Worm (Caenorhabditis elegans) whole organism, L4/young adult: ENCODE data around the gene srw-129.
"Not testable (repeated sequence)": the region's sequence is repeated elsewhere in the genome, so short reads cannot be mapped to it uniquely, and the experiment has no call there.

Experiments used
- W03F9.2 ChIP-seq: fragments of 150-350 bp; optimal IDR thresholded peaks from 2 replicates; lab custom pipeline; 2014; ENCODE audit warnings: missing biosample characterization, missing genetic modification characterization
- dao-5 ChIP-seq: sonication (generic microtip); optimal IDR thresholded peaks from 2 replicates; lab custom pipeline; 2016; ENCODE audit warnings: missing genotype, missing genetic modification characterization, moderate library complexity, missing compliant biosample characterization
- him-1 ChIP-seq: sonication (generic microtip); optimal IDR thresholded peaks from 2 replicates; lab custom pipeline; 2016; ENCODE audit warnings: missing genotype, missing genetic modification reagents, missing genetic modification characterization, missing compliant biosample characterization

- TF ChIP-seq him-1; dao-5; W03F9.2 (tag; lab: Kevin White, UChicago): not testable (repeated sequence)
Measured at ce11 chrV:2975285-2975684, 3.5 kb downstream of the srw-129 start, which contains the start of gene srw-123.
